Worm (Caenorhabditis elegans) whole organism, young adult: Measurements from ENCODE around the gene swt-5.

Experiments used
- K11D2.4 ChIP-seq: fragments of 200-800 bp; sonication (Bioruptor generic); IDR thresholded peaks from 2 replicates; pipeline ENCODE4 v1.3.6; 2022; ENCODE audit warnings: missing genetic modification reagents, missing genetic modification characterization, missing compliant biosample characterization
- Y79H2A.3 ChIP-seq: fragments of 200-800 bp; sonication (Bioruptor generic); conservative IDR thresholded peaks from 2 replicates; pipeline ENCODE4 v1.3.6; 2022; ENCODE audit warnings: missing genetic modification reagents, missing genetic modification characterization, missing compliant biosample characterization
- Y95B8A.8 ChIP-seq: fragments of 200-800 bp; sonication (Bioruptor generic); IDR thresholded peaks from 2 replicates; pipeline ENCODE4 v1.3.6; 2022; ENCODE audit warnings: missing genetic modification reagents, missing genetic modification characterization, missing compliant biosample characterization
- ccch-3 ChIP-seq: fragments of 200-800 bp; sonication (Bioruptor generic); optimal IDR thresholded peaks from 2 replicates; lab custom pipeline; 2018; ENCODE audit warnings: mild to moderate bottlenecking, missing genetic modification characterization, missing compliant biosample characterization
- cebp-2 ChIP-seq: fragments of 200-800 bp; sonication (Bioruptor generic); IDR thresholded peaks from 2 replicates; pipeline ENCODE4 v1.3.6; 2022; ENCODE audit warnings: missing genetic modification characterization, missing compliant biosample characterization
- lin-54 ChIP-seq: fragments of 200-800 bp; sonication (Bioruptor generic); optimal IDR thresholded peaks from 2 replicates; lab custom pipeline; 2018; ENCODE audit warnings: mild to moderate bottlenecking, missing genetic modification characterization, missing compliant biosample characterization
- madf-8 ChIP-seq: fragments of 200-800 bp; sonication (Bioruptor generic); conservative IDR thresholded peaks from 2 replicates; pipeline ENCODE4 v1.3.6; 2022; ENCODE audit warnings: missing genetic modification reagents, missing genetic modification characterization, missing compliant biosample characterization
- nhr-179 ChIP-seq: sonication (generic microtip); optimal IDR thresholded peaks from 2 replicates; lab custom pipeline; 2016; ENCODE audit warnings: mild to moderate bottlenecking, missing genetic modification characterization, missing compliant biosample characterization
- ztf-3 ChIP-seq: fragments of 200-800 bp; sonication (Bioruptor generic); optimal IDR thresholded peaks from 2 replicates; lab custom pipeline; 2018; ENCODE audit warnings: mild to moderate bottlenecking, missing genetic modification characterization, missing compliant biosample characterization

DNA sequence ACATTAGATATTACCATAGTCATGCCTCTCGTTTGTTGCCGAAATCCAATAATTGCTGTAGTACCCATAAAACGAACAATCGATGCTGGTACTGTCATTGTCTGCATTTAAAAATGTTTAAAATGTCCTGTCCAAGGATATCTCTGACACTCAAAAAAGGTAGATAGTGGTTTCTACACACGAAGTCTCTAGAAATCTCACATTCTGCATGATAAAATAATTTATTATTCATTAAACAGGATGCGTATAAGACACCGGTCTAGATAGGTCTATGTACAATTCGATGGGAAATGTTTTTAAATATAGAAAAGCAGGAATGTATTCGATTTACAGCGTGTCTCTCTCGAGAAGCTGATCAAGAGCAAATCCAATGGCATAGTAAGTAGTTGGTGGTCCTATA is 38.4 kb downstream of the swt-5 start, which contains the start of gene C50F4.12:
- TF ChIP-seq Y95B8A.8 (GFP tag; lab: Robert Waterston, UW), result no peak
- no peak for TF ChIP-seq lin-54 (GFP tag; lab: Kevin White, UChicago)
- TF ChIP-seq K11D2.4 (GFP tag; lab: Robert Waterston, UW), result no peak
- no peak for TF ChIP-seq madf-8 (GFP tag; lab: Robert Waterston, UW)
- TF ChIP-seq Y79H2A.3 (GFP tag; lab: Robert Waterston, UW), result no peak
- TF ChIP-seq ztf-3 (GFP tag; lab: Kevin White, UChicago), result no peak
- no peak for TF ChIP-seq ccch-3
- no peak for TF ChIP-seq nhr-179 (tag; lab: Kevin White, UChicago)
- TF ChIP-seq cebp-2 (GFP tag; lab: Robert Waterston, UW), result no peak
